Fruit fly (Drosophila melanogaster): ENCODE data around the gene Men-b.
A peak's percentile ranks its signal among the peaks of the same experiment; 100 is the strongest.

Gene Men-b

DNA sequence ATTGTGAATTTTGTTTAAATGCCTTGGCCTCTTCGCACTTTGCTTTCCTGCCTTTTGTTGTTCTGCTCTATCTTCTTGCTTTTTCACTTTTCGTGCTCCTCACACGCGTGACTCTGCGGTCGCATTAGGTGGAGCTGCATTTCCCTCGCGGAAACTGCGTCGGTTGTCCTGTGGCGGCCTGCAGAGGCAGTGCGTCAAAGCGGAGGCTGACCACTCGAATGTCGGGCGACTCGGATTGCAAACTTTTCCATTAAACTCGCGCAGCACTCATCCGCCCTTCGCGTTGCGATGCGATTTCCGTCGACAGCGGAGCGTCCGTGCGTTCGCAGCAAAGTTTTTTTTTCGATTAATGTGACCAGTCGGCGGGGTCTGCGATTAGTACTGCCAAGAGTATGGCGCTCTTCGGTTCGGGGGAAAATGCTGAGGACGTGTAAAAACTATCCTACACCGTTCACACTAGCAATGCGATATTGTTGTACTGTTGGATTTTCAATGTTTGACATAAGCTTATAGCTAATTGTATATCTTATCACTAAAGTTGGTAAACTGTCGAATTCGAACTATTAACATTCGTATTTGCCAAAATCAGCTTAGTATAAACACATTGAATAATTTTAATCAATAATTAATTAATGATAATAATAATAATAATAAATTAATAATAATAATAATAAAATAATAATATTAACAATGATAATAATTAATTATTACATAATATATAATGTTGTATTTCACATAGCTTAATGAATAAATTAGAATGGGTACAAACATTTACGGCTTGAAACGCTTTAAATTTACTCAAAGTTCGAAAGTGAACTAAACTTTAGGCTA lies 562 bp upstream of the Men-b start, which contains the start of gene CG6051 (continued):
- TF ChIP-seq CG7556 (GFP tag; optimal IDR thresholded peaks at IDR 0.05) (peak; percentile 33), CG7963 (GFP tag; IDR thresholded peaks at IDR 0.05; ENCODE audit: partially characterized antibody) (no peak), da (GFP tag; optimal IDR thresholded peaks at IDR 0.05) (peak; percentile 51), Dek (tag; optimal IDR thresholded peaks at IDR 0.05) (peak; percentile 1), CG10209 (GFP tag; optimal IDR thresholded peaks at IDR 0.05) (peak; percentile 51), cato (GFP tag; optimal IDR thresholded peaks at IDR 0.05; ENCODE audit: borderline replicate concordance) (peak; percentile 3), CG15011 (GFP tag; optimal IDR thresholded peaks at IDR 0.05) (no peak), Asciz (GFP tag; optimal IDR thresholded peaks at IDR 0.05) (peak; percentile 70), HLH3B (GFP tag; IDR thresholded peaks at IDR 0.05) (no peak), CG11093 (GFP tag; IDR thresholded peaks at IDR 0.05) (peak; percentile 21; the same call in 1 of the 3 replicates), CG4730 (GFP tag; IDR thresholded peaks at IDR 0.05) (no peak), Stat92E (GFP tag; optimal IDR thresholded peaks at IDR 0.05) (peak in 1 of 3 experiments; percentile 77), fd3F (GFP tag; optimal IDR thresholded peaks at IDR 0.05) (peak; percentile 49), Bteb2 (GFP tag; optimal IDR thresholded peaks at IDR 0.05) (no peak), dimm (GFP tag; IDR thresholded peaks at IDR 0.05) (no peak), emc (GFP tag; optimal IDR thresholded peaks at IDR 0.05) (no peak), CG2199 (GFP tag; IDR thresholded peaks at IDR 0.05) (no peak), CG1792 (GFP tag; optimal IDR thresholded peaks at IDR 0.05) (no peak), CG11696 (GFP tag; IDR thresholded peaks at IDR 0.05) (no peak)

DNA sequence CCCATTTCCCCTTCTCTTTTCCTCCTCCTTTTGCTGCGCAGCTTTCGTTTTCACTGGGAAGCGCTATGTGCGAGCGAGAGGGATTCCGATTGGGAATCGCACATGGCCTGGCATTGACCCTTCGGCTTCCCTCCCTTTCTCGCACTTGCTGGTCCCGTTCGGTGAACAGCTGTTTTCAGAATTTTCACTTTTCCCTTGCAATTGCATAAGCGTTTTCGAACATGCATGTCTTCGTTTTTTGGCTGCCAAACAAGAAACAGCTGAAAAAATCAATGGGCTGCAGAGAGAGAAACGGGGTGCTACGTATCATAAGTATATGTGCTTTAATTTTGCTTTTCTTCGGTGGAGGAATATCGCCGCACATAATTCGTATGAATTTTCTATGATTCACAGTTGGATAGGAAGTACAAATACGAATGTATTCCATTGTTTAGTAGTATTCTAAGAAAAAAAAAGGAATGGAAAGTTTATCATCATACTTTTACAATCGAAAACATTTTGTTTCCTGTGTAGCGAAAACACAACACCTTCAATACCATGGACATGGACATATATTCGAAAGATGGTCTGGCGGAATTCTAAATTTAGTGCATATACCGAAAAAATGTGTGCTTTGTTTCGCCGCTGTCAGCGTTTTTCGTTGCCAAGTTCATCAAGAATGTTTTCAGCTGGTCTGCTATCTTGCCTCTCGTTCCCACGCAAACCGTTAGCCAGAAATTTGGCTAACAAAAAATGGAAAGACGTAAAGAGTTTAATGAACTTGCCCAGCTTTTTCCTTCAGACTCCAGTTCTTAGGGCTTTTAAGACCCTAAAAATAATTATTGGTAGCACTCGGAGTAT lies 887 bp downstream of the Men-b start:
- peak; percentile 90 for TF ChIP-seq onecut (GFP tag; IDR thresholded peaks at IDR 0.05)
- TF ChIP-seq Pdp1 (GFP tag; optimal IDR thresholded peaks at IDR 0.05): peak; percentile 24 to 76
- no peak for TF ChIP-seq Max (GFP tag; optimal IDR thresholded peaks at IDR 0.05)
- no peak for TF ChIP-seq chinmo (GFP tag; IDR thresholded peaks at IDR 0.05; ENCODE audit: partially characterized antibody)
- TF ChIP-seq CG18619 (GFP tag; optimal IDR thresholded peaks at IDR 0.05): peak; percentile 55
- TF ChIP-seq Neu2 (GFP tag; optimal IDR thresholded peaks at IDR 0.05; ENCODE audit: borderline replicate concordance): no peak
- TF ChIP-seq CG10274 (GFP tag; optimal IDR thresholded peaks at IDR 0.05): no peak
- TF ChIP-seq exex (tag; optimal IDR thresholded peaks at IDR 0.05): no peak
- no peak for TF ChIP-seq CG5953 (GFP tag; IDR thresholded peaks at IDR 0.05)
- TF ChIP-seq CG10267 (tag; optimal IDR thresholded peaks at IDR 0.05): peak; percentile 19
- no peak for TF ChIP-seq Deaf1 (tag; optimal IDR thresholded peaks at IDR 0.05)
- no peak for TF ChIP-seq pnt (GFP tag; optimal IDR thresholded peaks at IDR 0.05)
- no peak for TF ChIP-seq cato (GFP tag; optimal IDR thresholded peaks at IDR 0.05; ENCODE audit: borderline replicate concordance)
- 0 out of 2 replicates have a peak, but pooled peaks have one; percentile 38 for TF ChIP-seq toy (GFP tag; IDR thresholded peaks at IDR 0.05)
- TF ChIP-seq CG3065 (GFP tag; optimal IDR thresholded peaks at IDR 0.05): no peak
- TF ChIP-seq HLHmδ (GFP tag; optimal IDR thresholded peaks at IDR 0.05): no peak
- peak in 1 of 2 experiments; percentile 29 for TF ChIP-seq dpn (GFP tag; optimal IDR thresholded peaks at IDR 0.05)
- TF ChIP-seq CG2875 (GFP tag; optimal IDR thresholded peaks at IDR 0.05): no peak
- no peak for TF ChIP-seq abd-A (tag; optimal IDR thresholded peaks at IDR 0.05)
- peak; percentile 68 for TF ChIP-seq dmrt99B (tag; optimal IDR thresholded peaks at IDR 0.05)
- TF ChIP-seq Vsx1 (GFP tag; optimal IDR thresholded peaks at IDR 0.05): no peak
- no peak for TF ChIP-seq sqz (GFP tag; optimal IDR thresholded peaks at IDR 0.05)
- peak; percentile 54; the same call in 2 of the 3 replicates for TF ChIP-seq CG11695 (GFP tag; IDR thresholded peaks at IDR 0.05)
- TF ChIP-seq repo (GFP tag; optimal IDR thresholded peaks at IDR 0.05): no peak
- peak; percentile 9 for TF ChIP-seq CG17568 (GFP tag; optimal IDR thresholded peaks at IDR 0.05)
- TF ChIP-seq dmrt11E (tag; optimal IDR thresholded peaks at IDR 0.05): no peak
- TF ChIP-seq Dbx (GFP tag; IDR thresholded peaks at IDR 0.05): peak; percentile 50; the same call in 1 of the 3 replicates
- peak; percentile 67; the same call in 2 of the 3 replicates for TF ChIP-seq dysf (GFP tag; IDR thresholded peaks at IDR 0.05)

Measured in whole organism, embryonic.